Fruit fly (Drosophila melanogaster) whole organism, larva: Measurements from ENCODE around the gene spdo.
A peak's percentile ranks its signal among the peaks of the same experiment; 100 is the strongest.

Experiments used
- noc ChIP-seq: fragments of 200-800 bp; sonication (Bioruptor generic); optimal IDR thresholded peaks from 3 replicates; lab custom pipeline; 2019; ENCODE audit warnings: missing biosample characterization, mild to moderate bottlenecking, missing genetic modification characterization, moderate library complexity

The spdo gene

DNA sequence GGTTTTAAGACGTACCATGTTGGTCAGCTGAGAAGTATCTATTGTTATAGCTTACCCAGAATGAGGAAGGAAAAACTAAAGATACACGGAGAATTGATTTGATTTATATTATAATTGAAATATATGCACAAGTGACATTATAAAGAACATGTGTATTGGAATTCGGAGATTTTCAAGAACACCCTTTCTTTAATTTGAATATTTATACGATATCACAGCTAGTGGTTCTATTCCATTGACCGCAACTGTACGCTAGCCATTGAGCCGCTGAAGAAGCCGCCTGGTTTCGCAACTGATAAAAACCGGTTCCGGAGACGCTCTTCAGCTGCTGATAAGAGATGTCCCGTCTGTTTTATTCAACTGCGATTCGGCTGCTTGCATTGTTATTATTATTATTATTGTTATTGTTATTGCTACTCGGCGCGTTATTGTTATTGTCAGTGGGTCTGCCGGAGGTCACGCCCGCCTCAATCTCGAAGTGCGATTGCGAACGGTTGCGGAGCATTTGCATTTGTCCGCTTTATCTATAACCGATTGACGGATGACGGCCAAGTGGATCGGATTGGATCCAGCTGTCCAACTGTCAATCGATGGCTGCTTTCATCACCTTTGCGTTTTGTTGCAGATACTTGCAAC, 14.8 kb upstream of the spdo start:
- peak; percentile 26 for TF ChIP-seq noc

DNA sequence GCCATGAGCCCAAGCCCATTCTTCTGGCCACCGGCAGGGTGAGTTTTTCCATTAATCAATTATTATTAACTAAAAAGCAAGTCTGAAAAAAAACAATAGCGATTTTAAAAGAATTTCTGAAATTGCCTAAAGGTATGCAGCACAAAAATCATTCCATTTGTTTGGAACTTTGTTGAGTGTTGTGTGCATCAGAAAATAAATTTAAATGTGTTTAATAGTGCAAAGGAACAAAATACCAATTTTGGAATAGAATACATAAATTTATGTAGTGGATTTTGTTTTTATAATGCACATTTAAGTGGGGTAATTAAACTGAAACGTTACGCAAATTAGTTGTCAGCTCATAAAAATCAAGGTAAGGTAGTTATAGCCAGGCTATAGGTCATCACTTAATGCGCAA, 12.2 kb upstream of the spdo start:
- TF ChIP-seq noc, result no peak

DNA sequence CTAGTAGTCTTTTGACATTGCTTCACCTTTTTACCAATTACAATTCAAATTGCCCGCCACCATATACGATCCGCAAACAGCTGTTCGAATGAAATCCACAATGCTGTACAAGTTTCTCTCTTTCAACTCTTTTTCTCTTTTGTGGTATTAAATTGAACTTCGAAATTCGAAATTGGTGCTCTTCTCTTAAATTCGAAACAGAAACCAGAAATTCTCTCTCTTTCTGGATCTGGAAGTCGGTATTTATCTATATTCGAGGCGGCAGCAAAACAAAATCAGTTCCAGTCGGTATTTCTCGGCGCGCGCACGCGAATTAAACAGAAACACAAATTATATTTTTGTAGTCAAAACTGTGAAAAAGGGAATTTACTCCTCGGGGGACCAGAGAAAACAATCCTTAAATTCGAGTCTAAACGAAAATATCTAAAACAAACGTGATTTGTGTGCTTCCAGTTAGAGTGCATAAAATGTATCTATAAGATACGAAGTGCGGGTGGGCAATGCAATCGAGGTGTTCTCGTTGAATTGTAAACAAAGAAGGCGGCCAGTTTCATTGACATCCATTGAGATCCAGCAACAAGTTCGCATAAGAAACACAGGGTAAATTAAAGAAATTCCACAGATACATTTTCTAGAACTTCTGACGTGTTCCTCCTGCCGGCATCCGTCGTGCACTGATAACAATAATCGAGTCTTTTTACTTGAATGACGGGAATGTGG, 10.5 kb upstream of the spdo start, which contains the start of gene PH4alphaEFB:
TSS of gene PH4alphaEFB (plus strand) at position 276 of the 720 bp plus-strand sequence.
- no peak for TF ChIP-seq noc

dm6 chr3R:30466515-30466914, 10.0 kb upstream of the spdo start:
- TF ChIP-seq noc, result no peak

- no peak for TF ChIP-seq noc
These were observed 9.4 kb upstream of the spdo start for dm6 chr3R:30467062-30467461.

- no peak for TF ChIP-seq noc
These were observed 5.8 kb upstream of the spdo start for dm6 chr3R:30470690-30471089.

DNA sequence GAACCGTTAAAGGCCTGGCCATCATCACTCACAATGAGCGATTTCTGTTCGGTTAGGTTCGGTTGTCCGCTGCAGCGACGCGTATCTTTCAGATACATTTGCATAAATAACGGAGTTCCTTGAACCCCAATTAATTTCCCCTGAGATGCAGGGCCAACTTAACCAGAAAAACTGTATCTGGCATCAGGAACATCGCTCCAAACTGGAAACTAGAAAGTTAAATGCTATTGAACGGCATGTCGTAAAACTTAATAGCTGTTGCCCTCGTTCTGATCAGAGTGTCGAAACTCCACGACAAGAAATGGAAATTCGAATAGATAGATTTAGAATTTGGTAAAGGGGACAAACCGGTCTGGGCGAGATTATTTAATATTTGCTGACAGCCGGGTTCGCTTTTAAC, 4.2 kb upstream of the spdo start:
- no peak for TF ChIP-seq noc

dm6 chr3R:30474667-30475213, 1.7 kb upstream of the spdo start:
- TF ChIP-seq noc, result no peak

dm6 chr3R:30475910-30476309, 574 bp upstream of the spdo start:
- TF ChIP-seq noc, result no peak

dm6 chr3R:30487828-30488227, 11.3 kb downstream of the spdo start, which contains the start of gene Jon99Fii:
Gene Jon99Fii (minus strand): TSS chr3R:30487928.
- TF ChIP-seq noc, result no peak

dm6 chr3R:30488663-30489062, 12.2 kb downstream of the spdo start, which contains the start of gene Jon99Fi:
Gene Jon99Fi (plus strand): TSS chr3R:30488963.
- peak; percentile 47 for TF ChIP-seq noc

- peak; percentile 11 for TF ChIP-seq noc
These were observed 13.3 kb downstream of the spdo start, which contains the start of gene PH4alphaSG2 for dm6 chr3R:30489797-30490196. Gene PH4alphaSG2 (plus strand): TSS chr3R:30490074.

- TF ChIP-seq noc, result no peak
These were observed 19.8 kb downstream of the spdo start, which contains the start of gene PH4alphaMP for dm6 chr3R:30496103-30496858. Gene PH4alphaMP (minus strand): TSS chr3R:30496153.

dm6 chr3R:30500226-30500625, 23.7 kb downstream of the spdo start, which contains the start of gene PH4alphaNE1:
Gene PH4alphaNE1 (minus strand): TSS chr3R:30500326.
- TF ChIP-seq noc, result no peak

DNA sequence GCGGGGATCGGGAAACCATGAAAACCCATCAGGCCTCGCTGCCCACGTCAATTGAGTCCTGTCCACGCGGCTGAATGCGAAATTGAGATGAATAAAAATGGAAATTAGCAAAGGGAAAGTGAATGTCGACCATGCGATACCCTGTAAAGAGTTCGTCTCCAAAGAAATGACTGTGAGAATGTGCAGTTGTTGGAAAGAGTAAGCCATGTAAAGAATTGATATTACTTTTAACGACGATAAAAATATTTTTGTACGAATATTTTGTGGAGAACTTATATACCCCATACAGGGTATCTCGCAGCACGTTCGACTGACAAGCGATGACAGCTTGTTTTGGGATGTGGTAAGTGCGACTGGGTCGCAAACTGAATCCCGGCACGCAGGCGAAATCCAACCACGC, 24.7 kb downstream of the spdo start:
- TF ChIP-seq noc, result peak; percentile 36

- TF ChIP-seq noc, result no peak
These were observed 26.9 kb downstream of the spdo start, which contains the start of gene CG31371 for dm6 chr3R:30503406-30503805. Gene CG31371 (minus strand): TSS chr3R:30503506.

DNA sequence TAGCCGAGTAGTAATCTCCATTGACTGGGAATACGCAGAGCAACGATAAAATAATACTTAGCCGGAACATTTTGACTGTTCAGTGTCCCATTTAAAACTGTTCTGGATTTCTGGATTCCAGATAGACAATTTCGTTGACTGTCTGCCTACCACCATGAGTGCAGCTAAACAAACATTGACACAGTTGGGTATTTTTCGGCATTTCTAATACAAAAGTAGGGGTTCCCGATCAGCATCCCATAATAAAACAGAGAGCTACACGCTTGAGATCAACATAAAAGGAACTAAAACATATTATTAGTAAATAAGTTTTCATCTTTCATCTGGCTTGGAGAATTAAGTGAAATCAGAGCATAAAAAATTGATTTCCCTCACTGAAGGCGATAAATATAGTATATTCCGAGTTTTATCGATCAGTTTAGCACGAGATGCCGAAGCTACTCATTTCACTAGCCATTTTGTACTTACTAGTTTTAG, 29.1 kb downstream of the spdo start, which contains the start of the genes PH4alphaSG1 and CG15539:
TSS of gene PH4alphaSG1 (minus strand) at position 101 of the 477 bp plus-strand sequence.
TSS of gene CG15539 (plus strand) at position 427 of the 477 bp plus-strand sequence.
- no peak for TF ChIP-seq noc
